Worm (Caenorhabditis elegans) whole organism, L2 larva: Measurements from ENCODE around the gene F09F7.5.

Experiments used
- F13H6.1 ChIP-seq: sonication (generic microtip); optimal IDR thresholded peaks from 2 replicates; lab custom pipeline; 2016; ENCODE audit warnings: missing genetic modification characterization, missing compliant biosample characterization
- ZK546.5 ChIP-seq: sonication (generic microtip); optimal IDR thresholded peaks from 2 replicates; lab custom pipeline; 2017; ENCODE audit warnings: missing biosample characterization, missing genetic modification characterization
- aly-2 ChIP-seq: fragments of 150-350 bp; optimal IDR thresholded peaks from 2 replicates; lab custom pipeline; 2014; ENCODE audit warnings: missing biosample characterization, missing genetic modification characterization
- ceh-16 ChIP-seq: fragments of 150-350 bp; optimal IDR thresholded peaks from 2 replicates; lab custom pipeline; 2014; ENCODE audit warnings: missing biosample characterization, missing genetic modification characterization
- elt-3 ChIP-seq: sonication (generic microtip); optimal IDR thresholded peaks from 2 replicates; lab custom pipeline; 2017; ENCODE audit warnings: missing biosample characterization, missing genetic modification characterization
- fos-1 ChIP-seq: fragments of 150-350 bp; optimal IDR thresholded peaks from 2 replicates; lab custom pipeline; 2014; ENCODE audit warnings: missing biosample characterization, missing genetic modification characterization
- lin-11 ChIP-seq: fragments of 150-350 bp; sonication (generic microtip); optimal IDR thresholded peaks from 2 replicates; lab custom pipeline; 2014; ENCODE audit warnings: missing biosample characterization, missing genetic modification characterization, inconsistent platforms, mixed read lengths
- lsy-2 ChIP-seq, 2 experiments: fragments of 150-350 bp in 1 of 2; sonication (generic microtip) in 1 of 2; optimal IDR thresholded peaks; 2 replicates each; lab custom pipeline; 2014 to 2017; ENCODE audit warnings: missing biosample characterization in 2 of 2, missing genetic modification characterization in 2 of 2
- nhr-11 ChIP-seq: fragments of 150-350 bp; optimal IDR thresholded peaks from 2 replicates; lab custom pipeline; 2014; ENCODE audit warnings: missing biosample characterization, missing genetic modification characterization

ce11 chrIII:5508669-5509068, 38.1 kb upstream of the F09F7.5 start, which contains the start of gene D1044.7:
- no peak for TF ChIP-seq lin-11 (tag; lab: Kevin White, UChicago)
- no peak for TF ChIP-seq lsy-2 (tag; optimal IDR thresholded peaks at IDR 0.05; lab: Kevin White, UChicago)
- TF ChIP-seq elt-3 (tag; lab: Kevin White, UChicago), result no peak
- no peak for TF ChIP-seq nhr-11 (tag; lab: Kevin White, UChicago)
- TF ChIP-seq ZK546.5 (tag; lab: Kevin White, UChicago), result no peak
- TF ChIP-seq fos-1, result no peak
- no peak for TF ChIP-seq aly-2 (tag; lab: Kevin White, UChicago)
- TF ChIP-seq ceh-16 (tag; lab: Kevin White, UChicago), result no peak
- TF ChIP-seq F13H6.1, result no peak
